Worm (Caenorhabditis elegans) whole organism, young adult: ENCODE results near the gene vamp-8.

Experiments used
- athp-1 ChIP-seq: sonication (generic microtip); optimal IDR thresholded peaks from 2 replicates; lab custom pipeline; 2017; ENCODE audit warnings: mild to moderate bottlenecking, missing genetic modification characterization, missing compliant biosample characterization
- attf-6 ChIP-seq: fragments of 200-800 bp; sonication (Bioruptor generic); IDR thresholded peaks from 2 replicates; pipeline ENCODE4 v1.3.6; 2022; ENCODE audit warnings: missing genetic modification reagents, missing genetic modification characterization, missing compliant biosample characterization
- repo-1 ChIP-seq: sonication (generic microtip); optimal IDR thresholded peaks from 2 replicates; lab custom pipeline; 2017; ENCODE audit warnings: mild to moderate bottlenecking, missing genetic modification characterization, missing compliant biosample characterization
- rpc-1 ChIP-seq, 2 experiments: fragments of 150-350 bp in 1 of 2; sonication (generic microtip) in 1 of 2; optimal IDR thresholded peaks; 2 replicates each; lab custom pipeline; 2014 to 2018; ENCODE audit warnings: missing biosample characterization in 1 of 2, missing genetic modification characterization in 1 of 2, missing genetic modification reagents in 1 of 2, missing genotype in 1 of 2
- snpc-4 ChIP-seq, 5 experiments: fragments of 150-350 bp in 1 of 5; sonication (generic microtip) in 4 of 5; optimal IDR thresholded peaks; 2 replicates each; lab custom pipeline; 2014 to 2018; ENCODE audit warnings: missing genetic modification characterization in 5 of 5, missing biosample characterization in 3 of 5, antibody characterized with exemption in 2 of 5, mild to moderate bottlenecking in 2 of 5, missing compliant biosample characterization in 2 of 5, missing genotype in 2 of 5, moderate library complexity in 2 of 5, missing genetic modification reagents in 1 of 5

ce11 chrIV:13880803-13881202 is 15.8 kb upstream of the vamp-8 start:
- TF ChIP-seq rpc-1 (optimal IDR thresholded peaks at IDR 0.05; lab: Kevin White, UChicago), result no peak
- TF ChIP-seq rpc-1 (tag; optimal IDR thresholded peaks at IDR 0.05; lab: Kevin White, UChicago), result no peak
- TF ChIP-seq snpc-4 (GFP tag; optimal IDR thresholded peaks at IDR 0.05; lab: Kevin White, UChicago), result no peak
- no peak for TF ChIP-seq snpc-4 (tag; optimal IDR thresholded peaks at IDR 0.05; lab: Kevin White, UChicago)
- TF ChIP-seq attf-6, result no peak
- TF ChIP-seq repo-1 (tag; lab: Kevin White, UChicago), result no peak
- TF ChIP-seq athp-1, result no peak
